Worm (Caenorhabditis elegans) whole organism, young adult: ENCODE data around the gene sre-27.

Experiments used
- B0261.1 ChIP-seq: sonication (generic microtip); optimal IDR thresholded peaks from 2 replicates; lab custom pipeline; 2016; ENCODE audit warnings: mild to moderate bottlenecking, missing genetic modification characterization, moderate library complexity, missing compliant biosample characterization
- C17E4.6 ChIP-seq: fragments of 200-800 bp; sonication (Bioruptor generic); IDR thresholded peaks from 2 replicates; pipeline ENCODE4 v1.3.6; 2022; ENCODE audit warnings: missing genetic modification reagents, missing genetic modification characterization, missing compliant biosample characterization
- F23B12.7 ChIP-seq: sonication (generic microtip); optimal IDR thresholded peaks from 2 replicates; lab custom pipeline; 2017; ENCODE audit warnings: missing genetic modification characterization, mild to moderate bottlenecking, missing compliant biosample characterization, antibody characterized with exemption, moderate library complexity; ENCODE audit not compliant: insufficient read depth
- F39B2.1 ChIP-seq: fragments of 200-800 bp; sonication (Bioruptor generic); IDR thresholded peaks from 2 replicates; pipeline ENCODE4 v1.3.6; 2022; ENCODE audit warnings: missing genetic modification reagents, missing genetic modification characterization, missing compliant biosample characterization
- F55B11.4 ChIP-seq: sonication (generic microtip); optimal IDR thresholded peaks from 2 replicates; lab custom pipeline; 2016; ENCODE audit warnings: missing compliant biosample characterization, missing genetic modification characterization, borderline replicate concordance; ENCODE audit not compliant: insufficient read depth
- K11D2.4 ChIP-seq: fragments of 200-800 bp; sonication (Bioruptor generic); IDR thresholded peaks from 2 replicates; pipeline ENCODE4 v1.3.6; 2022; ENCODE audit warnings: missing genetic modification reagents, missing genetic modification characterization, missing compliant biosample characterization
- Y53G8AR.9 ChIP-seq: fragments of 200-800 bp; sonication (Bioruptor generic); conservative IDR thresholded peaks from 2 replicates; pipeline ENCODE4 v1.3.6; 2022; ENCODE audit warnings: missing genetic modification reagents, missing genetic modification characterization, missing compliant biosample characterization
- Y79H2A.3 ChIP-seq: fragments of 200-800 bp; sonication (Bioruptor generic); conservative IDR thresholded peaks from 2 replicates; pipeline ENCODE4 v1.3.6; 2022; ENCODE audit warnings: missing genetic modification reagents, missing genetic modification characterization, missing compliant biosample characterization
- attf-3 ChIP-seq: fragments of 200-800 bp; sonication (Bioruptor generic); conservative IDR thresholded peaks from 2 replicates; pipeline ENCODE4 v1.3.6; 2022; ENCODE audit warnings: missing genetic modification reagents, missing genetic modification characterization, missing compliant biosample characterization
- attf-5 ChIP-seq: fragments of 200-800 bp; sonication (Bioruptor generic); optimal IDR thresholded peaks from 2 replicates; lab custom pipeline; 2018; ENCODE audit warnings: mild to moderate bottlenecking, missing genetic modification characterization, missing compliant biosample characterization
- attf-6 ChIP-seq: fragments of 200-800 bp; sonication (Bioruptor generic); IDR thresholded peaks from 2 replicates; pipeline ENCODE4 v1.3.6; 2022; ENCODE audit warnings: missing genetic modification reagents, missing genetic modification characterization, missing compliant biosample characterization
- ccch-3 ChIP-seq: fragments of 200-800 bp; sonication (Bioruptor generic); optimal IDR thresholded peaks from 2 replicates; lab custom pipeline; 2018; ENCODE audit warnings: mild to moderate bottlenecking, missing genetic modification characterization, missing compliant biosample characterization
- ceh-100 ChIP-seq: fragments of 200-800 bp; sonication (Bioruptor generic); IDR thresholded peaks from 2 replicates; pipeline ENCODE4 v1.3.6; 2022; ENCODE audit warnings: missing genetic modification reagents, missing genetic modification characterization, missing compliant biosample characterization
- ceh-58 ChIP-seq: fragments of 200-800 bp; sonication (Bioruptor generic); IDR thresholded peaks from 2 replicates; pipeline ENCODE4 v1.3.6; 2022; ENCODE audit warnings: missing genetic modification characterization, missing compliant biosample characterization
- ceh-91 ChIP-seq: fragments of 200-800 bp; sonication (Bioruptor generic); IDR thresholded peaks from 2 replicates; pipeline ENCODE4 v1.3.6; 2022; ENCODE audit warnings: missing genetic modification reagents, missing genetic modification characterization, missing compliant biosample characterization
- dpff-1 ChIP-seq: sonication (generic microtip); optimal IDR thresholded peaks from 2 replicates; lab custom pipeline; 2017; ENCODE audit warnings: mild to moderate bottlenecking, missing genetic modification characterization, missing compliant biosample characterization
- efl-1 ChIP-seq: fragments of 150-350 bp; optimal IDR thresholded peaks from 2 replicates; lab custom pipeline; 2014; ENCODE audit warnings: missing biosample characterization, missing genetic modification reagents, missing genetic modification characterization
- egrh-3 ChIP-seq: fragments of 200-800 bp; sonication (Bioruptor generic); IDR thresholded peaks from 2 replicates; pipeline ENCODE4 v1.3.6; 2022; ENCODE audit warnings: missing genetic modification reagents, missing genetic modification characterization, missing compliant biosample characterization
- ekl-4 ChIP-seq: fragments of 200-800 bp; sonication (Bioruptor generic); IDR thresholded peaks from 2 replicates; pipeline ENCODE4 v1.3.6; 2022; ENCODE audit warnings: missing genetic modification reagents, missing genetic modification characterization, missing compliant biosample characterization
- him-1 ChIP-seq: sonication (generic microtip); optimal IDR thresholded peaks from 2 replicates; lab custom pipeline; 2016; ENCODE audit warnings: missing genotype, missing genetic modification reagents, missing genetic modification characterization, missing compliant biosample characterization
- hlh-26 ChIP-seq: fragments of 200-800 bp; sonication (Bioruptor generic); conservative IDR thresholded peaks from 2 replicates; pipeline ENCODE4 v1.3.6; 2022; ENCODE audit warnings: missing genetic modification reagents, missing genetic modification characterization, missing compliant biosample characterization
- hmg-20 ChIP-seq: fragments of 200-800 bp; sonication (Bioruptor generic); IDR thresholded peaks from 2 replicates; pipeline ENCODE4 v1.3.6; 2022; ENCODE audit warnings: missing genetic modification reagents, missing genetic modification characterization, missing compliant biosample characterization
- let-607 ChIP-seq, 2 experiments: fragments of 200-800 bp in 1 of 2; sonication (Bioruptor generic) in 1 of 2; sonication (generic microtip) in 1 of 2; optimal IDR thresholded peaks; 2 replicates each; lab custom pipeline; 2016 to 2018; ENCODE audit warnings: mild to moderate bottlenecking in 2 of 2, missing compliant biosample characterization in 2 of 2, missing genetic modification characterization in 2 of 2, moderate library complexity in 2 of 2, missing genotype in 1 of 2
- lir-1 ChIP-seq: fragments of 200-800 bp; sonication (Bioruptor generic); conservative IDR thresholded peaks from 2 replicates; pipeline ENCODE4 v1.3.6; 2022; ENCODE audit warnings: missing genetic modification reagents, missing genetic modification characterization, missing compliant biosample characterization
- madf-10 ChIP-seq: sonication (generic microtip); optimal IDR thresholded peaks from 2 replicates; lab custom pipeline; 2016; ENCODE audit warnings: mild to moderate bottlenecking, missing genetic modification characterization, missing compliant biosample characterization
- madf-3 ChIP-seq: fragments of 200-800 bp; sonication (Bioruptor generic); IDR thresholded peaks from 2 replicates; pipeline ENCODE4 v1.3.6; 2022; ENCODE audit warnings: missing genetic modification reagents, missing genetic modification characterization, missing compliant biosample characterization
- madf-8 ChIP-seq: fragments of 200-800 bp; sonication (Bioruptor generic); conservative IDR thresholded peaks from 2 replicates; pipeline ENCODE4 v1.3.6; 2022; ENCODE audit warnings: missing genetic modification reagents, missing genetic modification characterization, missing compliant biosample characterization
- mes-4 ChIP-seq: sonication (generic microtip); optimal IDR thresholded peaks from 2 replicates; lab custom pipeline; 2016; ENCODE audit warnings: missing genotype, missing genetic modification characterization, missing compliant biosample characterization
- mxl-1 ChIP-seq: sonication (generic microtip); optimal IDR thresholded peaks from 2 replicates; lab custom pipeline; 2016; ENCODE audit warnings: missing genetic modification characterization, missing compliant biosample characterization
- nfya-1 ChIP-seq: sonication (generic microtip); optimal IDR thresholded peaks from 2 replicates; lab custom pipeline; 2017; ENCODE audit warnings: antibody characterized with exemption, missing compliant biosample characterization, missing genetic modification characterization, borderline replicate concordance; ENCODE audit not compliant: insufficient read depth
- nhr-179 ChIP-seq: sonication (generic microtip); optimal IDR thresholded peaks from 2 replicates; lab custom pipeline; 2016; ENCODE audit warnings: mild to moderate bottlenecking, missing genetic modification characterization, missing compliant biosample characterization
- rcor-1 ChIP-seq: fragments of 200-800 bp; sonication (Bioruptor generic); IDR thresholded peaks from 2 replicates; pipeline ENCODE4 v1.3.6; 2022; ENCODE audit warnings: missing genetic modification reagents, missing genetic modification characterization, missing compliant biosample characterization
- repo-1 ChIP-seq: sonication (generic microtip); optimal IDR thresholded peaks from 2 replicates; lab custom pipeline; 2017; ENCODE audit warnings: mild to moderate bottlenecking, missing genetic modification characterization, missing compliant biosample characterization
- sea-2 ChIP-seq: fragments of 200-800 bp; sonication (Bioruptor generic); IDR thresholded peaks from 2 replicates; pipeline ENCODE4 v1.3.6; 2022; ENCODE audit warnings: missing genetic modification characterization, missing compliant biosample characterization
- snpc-3.4 ChIP-seq: sonication (generic microtip); optimal IDR thresholded peaks from 2 replicates; lab custom pipeline; 2017; ENCODE audit warnings: missing genetic modification characterization, mild to moderate bottlenecking, missing compliant biosample characterization, antibody characterized with exemption, moderate library complexity, missing genotype, missing genetic modification reagents
- snpc-4 ChIP-seq, 5 experiments: fragments of 150-350 bp in 1 of 5; sonication (generic microtip) in 4 of 5; optimal IDR thresholded peaks; 2 replicates each; lab custom pipeline; 2014 to 2018; ENCODE audit warnings: missing genetic modification characterization in 5 of 5, missing biosample characterization in 3 of 5, antibody characterized with exemption in 2 of 5, mild to moderate bottlenecking in 2 of 5, missing compliant biosample characterization in 2 of 5, missing genotype in 2 of 5, moderate library complexity in 2 of 5, missing genetic modification reagents in 1 of 5
- unc-130 ChIP-seq: sonication (generic microtip); optimal IDR thresholded peaks from 2 replicates; lab custom pipeline; 2016; ENCODE audit warnings: missing genetic modification reagents, missing genetic modification characterization, missing compliant biosample characterization
- xnd-1 ChIP-seq: sonication (generic microtip); optimal IDR thresholded peaks from 2 replicates; lab custom pipeline; 2016; ENCODE audit warnings: missing genotype, missing genetic modification reagents, missing genetic modification characterization, missing compliant biosample characterization
- ztf-28 ChIP-seq: fragments of 200-800 bp; sonication (Bioruptor generic); IDR thresholded peaks from 2 replicates; pipeline ENCODE4 v1.3.6; 2022; ENCODE audit warnings: missing genetic modification reagents, missing genetic modification characterization, missing compliant biosample characterization

The sre-27 gene

DNA sequence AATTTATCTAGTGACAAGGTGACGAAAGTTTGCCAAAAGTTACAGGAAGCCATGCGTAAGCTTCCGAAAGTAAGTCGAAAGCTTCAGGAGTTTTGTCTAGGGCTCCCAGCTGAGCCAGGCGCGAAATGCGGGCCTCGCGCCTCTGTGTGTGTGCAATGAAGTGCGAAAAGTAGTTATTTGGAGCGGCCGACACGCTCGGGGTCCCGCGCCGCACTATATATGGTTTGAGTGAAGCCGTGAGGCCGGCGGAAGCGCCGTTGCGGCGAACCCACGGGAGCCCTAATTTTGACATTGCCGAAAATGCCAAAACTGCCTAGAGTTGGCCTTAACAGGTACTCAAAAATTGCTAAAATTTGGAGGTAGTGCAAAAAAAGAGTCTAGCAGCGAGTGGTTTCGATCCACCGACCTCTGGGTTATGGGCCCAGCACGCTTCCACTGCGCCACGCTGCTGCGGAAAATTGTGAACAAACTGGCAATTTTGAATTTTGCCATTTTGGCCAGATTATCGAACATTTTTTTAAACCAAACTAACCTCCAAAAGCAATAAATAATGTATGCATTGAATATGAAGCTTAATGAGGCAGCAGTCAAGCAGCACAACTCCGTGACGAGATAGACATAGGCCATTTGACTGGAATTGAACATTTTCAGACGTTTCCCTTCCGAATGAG is 17.9 kb upstream of the sre-27 start (continued):
- TF ChIP-seq madf-10 (tag; lab: Kevin White, UChicago) (no peak), K11D2.4 (GFP tag; lab: Robert Waterston, UW) (no peak), Y53G8AR.9 (GFP tag; lab: Robert Waterston, UW) (no peak), nhr-179 (tag; lab: Kevin White, UChicago) (no peak), let-607 (tag; optimal IDR thresholded peaks at IDR 0.05; lab: Kevin White, UChicago) (no peak), hlh-26 (GFP tag; lab: Robert Waterston, UW) (no peak), rcor-1 (no peak), madf-3 (GFP tag; lab: Robert Waterston, UW) (no peak), hmg-20 (GFP tag; lab: Robert Waterston, UW) (no peak), sea-2 (no peak), repo-1 (tag; lab: Kevin White, UChicago) (no peak), Y79H2A.3 (GFP tag; lab: Robert Waterston, UW) (no peak), attf-3 (GFP tag; lab: Robert Waterston, UW) (no peak), ceh-91 (GFP tag; lab: Robert Waterston, UW) (no peak; the same call in 1 of the 2 replicates), attf-6 (GFP tag; lab: Robert Waterston, UW) (no peak), B0261.1 (tag; lab: Kevin White, UChicago) (peak; percentile 61), unc-130 (GFP tag; lab: Kevin White, UChicago) (no peak), snpc-4 (GFP tag; optimal IDR thresholded peaks at IDR 0.05; lab: Kevin White, UChicago) (no peak), snpc-4 (tag; optimal IDR thresholded peaks at IDR 0.05; lab: Kevin White, UChicago) (peak in 2 of 4 experiments; percentile 36 to 75), madf-8 (no peak), xnd-1 (no peak), ccch-3 (no peak), F39B2.1 (GFP tag; lab: Robert Waterston, UW) (no peak), snpc-3.4 (no peak), lir-1 (no peak), C17E4.6 (GFP tag; lab: Robert Waterston, UW) (no peak), F55B11.4 (tag; lab: Kevin White, UChicago) (no peak), ceh-100 (GFP tag; lab: Robert Waterston, UW) (no peak), mes-4 (no peak), egrh-3 (GFP tag; lab: Robert Waterston, UW) (no peak), ztf-28 (GFP tag; lab: Robert Waterston, UW) (0 out of 2 replicates have a peak, but pooled peaks have one; percentile 13), efl-1 (GFP tag; lab: Kevin White, UChicago) (no peak)

DNA sequence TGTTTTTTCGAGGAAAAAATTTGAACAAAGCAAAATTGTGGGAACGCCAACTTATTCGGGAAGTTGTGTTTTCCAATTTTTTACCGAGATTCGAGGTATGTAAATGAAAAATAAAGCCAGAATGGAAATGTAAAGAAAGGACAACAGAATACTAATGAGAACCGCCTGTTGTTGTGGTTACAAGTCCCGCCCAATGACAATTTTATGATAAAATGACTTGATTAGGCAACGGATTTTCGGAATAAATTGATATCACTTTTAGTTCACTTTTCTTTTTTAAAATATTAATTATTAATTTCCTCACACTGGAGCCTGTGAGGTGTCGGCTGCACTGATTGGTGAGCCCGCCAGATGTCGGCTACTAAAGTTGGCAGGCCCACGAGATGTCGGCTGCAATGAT is 14.9 kb upstream of the sre-27 start, which contains the start of gene dct-12:
TSS of gene dct-12 (minus strand) at position 101 of the 400 bp plus-strand sequence.
- TF ChIP-seq nfya-1 (tag; lab: Kevin White, UChicago) (no peak), snpc-4 (GFP tag; optimal IDR thresholded peaks at IDR 0.05; lab: Kevin White, UChicago) (no peak), snpc-4 (tag; optimal IDR thresholded peaks at IDR 0.05; lab: Kevin White, UChicago) (peak in 1 of 4 experiments; percentile 35)

DNA sequence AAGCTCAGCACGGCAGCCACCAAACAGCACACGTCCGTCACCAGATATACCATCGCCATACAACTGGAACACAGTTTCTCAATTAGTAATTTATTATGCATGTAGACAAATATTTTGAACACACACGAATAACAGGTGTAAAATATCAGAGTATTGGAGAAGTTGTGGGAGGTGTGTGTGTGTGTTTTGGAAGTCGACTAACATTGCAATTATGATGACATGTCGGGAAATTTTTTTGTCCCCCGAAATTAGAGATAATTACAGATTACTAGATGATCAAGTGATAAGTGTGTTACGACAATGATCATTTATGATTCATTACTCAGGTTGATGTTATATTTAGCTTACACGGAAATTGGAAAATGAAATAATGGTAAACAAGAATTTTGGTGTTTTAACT is 12.3 kb upstream of the sre-27 start, which contains the start of gene Y57A10C.8:
TSS of gene Y57A10C.8 (minus strand) at position 101 of the 400 bp plus-strand sequence.
- no peak for TF ChIP-seq F55B11.4 (tag; lab: Kevin White, UChicago)
- no peak for TF ChIP-seq attf-5 (GFP tag; lab: Kevin White, UChicago)
- no peak for TF ChIP-seq ceh-58
- no peak for TF ChIP-seq ekl-4
- no peak for TF ChIP-seq dpff-1 (tag; lab: Kevin White, UChicago)
- TF ChIP-seq mxl-1: no peak
- TF ChIP-seq F23B12.7 (tag; lab: Kevin White, UChicago): no peak
- no peak for TF ChIP-seq him-1 (tag; lab: Kevin White, UChicago)
- TF ChIP-seq hmg-20 (GFP tag; lab: Robert Waterston, UW): no peak
- TF ChIP-seq let-607 (tag; optimal IDR thresholded peaks at IDR 0.05; lab: Kevin White, UChicago): no peak
